Worm (Caenorhabditis elegans) whole organism, L3 larva: ENCODE data around the gene T20G5.8.
"Not testable (repeated sequence)": the region's sequence is repeated elsewhere in the genome, so short reads cannot be mapped to it uniquely, and the experiment has no call there.

ENCODE experiments used
- R02D3.7 ChIP-seq: fragments of 150-350 bp; optimal IDR thresholded peaks from 2 replicates; lab custom pipeline; 2014; ENCODE audit warnings: missing biosample characterization, missing genetic modification characterization
- ZK546.5 ChIP-seq: sonication (generic microtip); optimal IDR thresholded peaks from 2 replicates; lab custom pipeline; 2017; ENCODE audit warnings: missing biosample characterization, missing genetic modification characterization
- aly-2 ChIP-seq: fragments of 150-350 bp; optimal IDR thresholded peaks from 2 replicates; lab custom pipeline; 2014; ENCODE audit warnings: missing biosample characterization, missing genetic modification characterization
- ama-1 ChIP-seq: fragments of 150-350 bp; optimal IDR thresholded peaks from 2 replicates; lab custom pipeline; 2018
- ceh-16 ChIP-seq: sonication (generic microtip); optimal IDR thresholded peaks from 2 replicates; lab custom pipeline; 2017; ENCODE audit warnings: missing biosample characterization, missing genetic modification characterization
- ceh-82 ChIP-seq: fragments of 150-350 bp; optimal IDR thresholded peaks from 2 replicates; lab custom pipeline; 2014; ENCODE audit warnings: missing biosample characterization, missing genetic modification characterization
- daf-12 ChIP-seq: fragments of 150-350 bp; optimal IDR thresholded peaks from 2 replicates; lab custom pipeline; 2014; ENCODE audit warnings: missing biosample characterization, missing genetic modification reagents, missing genetic modification characterization
- egl-5 ChIP-seq: fragments of 150-350 bp; optimal IDR thresholded peaks from 2 replicates; lab custom pipeline; 2017; ENCODE audit warnings: missing biosample characterization, missing genetic modification reagents, missing genetic modification characterization, inconsistent platforms
- elt-1 ChIP-seq: fragments of 150-350 bp; optimal IDR thresholded peaks from 2 replicates; lab custom pipeline; 2014; ENCODE audit warnings: missing biosample characterization, missing genetic modification characterization
- elt-2 ChIP-seq: sonication (generic microtip); optimal IDR thresholded peaks from 2 replicates; lab custom pipeline; 2016; ENCODE audit warnings: missing genetic modification reagents, mild to moderate bottlenecking, missing genetic modification characterization, missing compliant biosample characterization
- elt-3 ChIP-seq, 3 experiments: fragments of 150-350 bp in 1 of 3; sonication (generic microtip) in 2 of 3; optimal IDR thresholded peaks; 2 replicates in 2 of 3; 4 replicates in 1 of 3; lab custom pipeline; 2014 to 2017; ENCODE audit warnings: missing biosample characterization in 3 of 3, missing genetic modification characterization in 3 of 3
- eor-1 ChIP-seq, 2 experiments: fragments of 150-350 bp; optimal IDR thresholded peaks; 2 replicates each; lab custom pipeline; 2014 to 2018; ENCODE audit warnings: missing biosample characterization in 2 of 2, missing genetic modification characterization in 2 of 2
- fkh-2 ChIP-seq: fragments of 150-350 bp; optimal IDR thresholded peaks from 2 replicates; lab custom pipeline; 2014; ENCODE audit warnings: missing biosample characterization, missing genetic modification reagents, missing genetic modification characterization
- hmg-11 ChIP-seq: sonication (generic microtip); optimal IDR thresholded peaks from 2 replicates; lab custom pipeline; 2016; ENCODE audit warnings: missing genetic modification characterization, missing compliant biosample characterization
- jun-1 ChIP-seq: fragments of 150-350 bp; optimal IDR thresholded peaks from 2 replicates; lab custom pipeline; 2014; ENCODE audit warnings: missing biosample characterization, missing genetic modification reagents, missing genetic modification characterization
- lin-15B ChIP-seq: fragments of 150-350 bp; optimal IDR thresholded peaks from 2 replicates; lab custom pipeline; 2014; ENCODE audit warnings: missing biosample characterization, missing genetic modification characterization
- lsy-12 ChIP-seq: sonication (generic microtip); optimal IDR thresholded peaks from 2 replicates; lab custom pipeline; 2016; ENCODE audit warnings: mild to moderate bottlenecking, missing genetic modification characterization, missing compliant biosample characterization
- mdl-1 ChIP-seq: fragments of 150-350 bp; optimal IDR thresholded peaks from 2 replicates; lab custom pipeline; 2014; ENCODE audit warnings: missing biosample characterization, missing genetic modification characterization
- mml-1 ChIP-seq: fragments of 150-350 bp; sonication (generic microtip); optimal IDR thresholded peaks from 3 replicates; lab custom pipeline; 2014; ENCODE audit warnings: missing biosample characterization, missing genetic modification characterization
- nhr-11 ChIP-seq: fragments of 150-350 bp; optimal IDR thresholded peaks from 2 replicates; lab custom pipeline; 2014; ENCODE audit warnings: missing biosample characterization, missing genetic modification characterization
- nhr-12 ChIP-seq: fragments of 150-350 bp; optimal IDR thresholded peaks from 2 replicates; lab custom pipeline; 2014; ENCODE audit warnings: missing biosample characterization, missing genetic modification characterization
- nhr-23 ChIP-seq: fragments of 150-350 bp; optimal IDR thresholded peaks from 2 replicates; lab custom pipeline; 2014; ENCODE audit warnings: missing biosample characterization, missing genetic modification reagents, missing genetic modification characterization
- nhr-237 ChIP-seq: fragments of 150-350 bp; optimal IDR thresholded peaks from 2 replicates; lab custom pipeline; 2014; ENCODE audit warnings: missing biosample characterization, missing genetic modification characterization
- nhr-25 ChIP-seq: sonication (generic microtip); optimal IDR thresholded peaks from 2 replicates; lab custom pipeline; 2017; ENCODE audit warnings: missing biosample characterization, missing genetic modification characterization
- nhr-28 ChIP-seq: fragments of 150-350 bp; optimal IDR thresholded peaks from 2 replicates; lab custom pipeline; 2014; ENCODE audit warnings: missing biosample characterization, missing genetic modification characterization
- nhr-43 ChIP-seq: sonication (generic microtip); optimal IDR thresholded peaks from 2 replicates; lab custom pipeline; 2016; ENCODE audit warnings: mild to moderate bottlenecking, missing genetic modification characterization, missing compliant biosample characterization; ENCODE audit not compliant: poor library complexity, severe bottlenecking
- nhr-67 ChIP-seq: fragments of 150-350 bp; optimal IDR thresholded peaks from 2 replicates; lab custom pipeline; 2014; ENCODE audit warnings: missing biosample characterization, missing genetic modification characterization
- nhr-77 ChIP-seq: fragments of 150-350 bp; optimal IDR thresholded peaks from 2 replicates; lab custom pipeline; 2014; ENCODE audit warnings: missing biosample characterization, missing genetic modification characterization
- pha-4 ChIP-seq: fragments of 150-350 bp; optimal IDR thresholded peaks from 2 replicates; lab custom pipeline; 2014; ENCODE audit warnings: missing biosample characterization, missing genetic modification reagents, missing genetic modification characterization
- sea-2 ChIP-seq: fragments of 150-350 bp; sonication (generic microtip); optimal IDR thresholded peaks from 4 replicates; lab custom pipeline; 2014; ENCODE audit warnings: missing biosample characterization, missing genetic modification reagents, missing genetic modification characterization
- skn-1 ChIP-seq: fragments of 150-350 bp; optimal IDR thresholded peaks from 2 replicates; lab custom pipeline; 2014; ENCODE audit warnings: missing biosample characterization, missing genetic modification characterization
- snpc-4 ChIP-seq: fragments of 150-350 bp; optimal IDR thresholded peaks from 2 replicates; lab custom pipeline; 2014; ENCODE audit warnings: missing biosample characterization, missing genetic modification characterization
- tbx-2 ChIP-seq: sonication (generic microtip); optimal IDR thresholded peaks from 2 replicates; lab custom pipeline; 2016; ENCODE audit warnings: mild to moderate bottlenecking, missing genetic modification characterization, missing compliant biosample characterization
- unc-39 ChIP-seq: sonication (generic microtip); optimal IDR thresholded peaks from 4 replicates; lab custom pipeline; 2017; ENCODE audit warnings: missing biosample characterization, missing genetic modification characterization
- zag-1 ChIP-seq: fragments of 150-350 bp; optimal IDR thresholded peaks from 2 replicates; lab custom pipeline; 2014; ENCODE audit warnings: missing biosample characterization, missing genetic modification characterization
- ztf-11 ChIP-seq: fragments of 150-350 bp; optimal IDR thresholded peaks from 2 replicates; lab custom pipeline; 2014; ENCODE audit warnings: missing biosample characterization, missing genetic modification characterization
- ztf-4 ChIP-seq: fragments of 150-350 bp; optimal IDR thresholded peaks from 2 replicates; lab custom pipeline; 2014; ENCODE audit warnings: missing biosample characterization, missing genetic modification characterization

The T20G5.8 gene

ce11 chrIII:10221860-10222259 is 22.7 kb downstream of the T20G5.8 start, which contains the start of gene Y70G10A.4:
Gene Y70G10A.4 (plus strand): TSS chrIII:10222160.
- not testable (repeated sequence) for TF ChIP-seq ZK546.5 (tag; lab: Kevin White, UChicago); tbx-2 (tag; lab: Kevin White, UChicago); zag-1

- TF ChIP-seq nhr-67 (tag; lab: Kevin White, UChicago) (no peak), elt-1 (tag; lab: Kevin White, UChicago) (no peak), egl-5 (tag; lab: Kevin White, UChicago) (no peak)
- TF ChIP-seq, all 47 proteins: peak for 0
These were observed 32.5 kb downstream of the T20G5.8 start for ce11 chrIII:10231641-10232040.

ce11 chrIII:10233979-10234378 is 34.8 kb downstream of the T20G5.8 start, which contains the start of gene paml-1:
Gene paml-1 (minus strand): TSS chrIII:10234079.
- TF ChIP-seq ceh-82: no peak
- TF ChIP-seq lin-15B (tag; lab: Kevin White, UChicago): no peak
- TF ChIP-seq nhr-12 (tag; lab: Kevin White, UChicago): no peak
- no peak for TF ChIP-seq nhr-11 (tag; lab: Kevin White, UChicago)
- TF ChIP-seq nhr-77 (tag; lab: Kevin White, UChicago): no peak
- TF ChIP-seq, all 47 proteins: peak for 0

- TF ChIP-seq elt-1 (tag; lab: Kevin White, UChicago) (no peak), elt-3 (tag; optimal IDR thresholded peaks at IDR 0.05; lab: Kevin White, UChicago) (peak in 1 of 3 experiments; percentile 61), snpc-4 (tag; lab: Kevin White, UChicago) (no peak), elt-2 (no peak), nhr-25 (tag; lab: Kevin White, UChicago) (peak; percentile 25), pha-4 (no peak), ztf-4 (peak; percentile 16), lsy-12 (no peak), nhr-11 (tag; lab: Kevin White, UChicago) (no peak), mdl-1 (tag; lab: Kevin White, UChicago) (no peak), nhr-237 (tag; lab: Kevin White, UChicago) (no peak), fkh-2 (tag; lab: Kevin White, UChicago) (no peak), eor-1 (tag; optimal IDR thresholded peaks at IDR 0.05; lab: Kevin White, UChicago) (no peak), ceh-82 (no peak), nhr-28 (tag; lab: Kevin White, UChicago) (no peak), daf-12 (tag; lab: Kevin White, UChicago) (no peak), ama-1 (lab: Kevin White, UChicago) (peak; percentile 37), jun-1 (no peak), egl-5 (tag; lab: Kevin White, UChicago) (no peak), R02D3.7 (tag; lab: Kevin White, UChicago) (no peak), skn-1 (tag; lab: Kevin White, UChicago) (no peak), nhr-43 (tag; lab: Kevin White, UChicago) (peak; percentile 9), hmg-11 (tag; lab: Kevin White, UChicago) (no peak), nhr-67 (tag; lab: Kevin White, UChicago) (no peak), nhr-23 (tag; lab: Kevin White, UChicago) (no peak), tbx-2 (tag; lab: Kevin White, UChicago) (no peak), aly-2 (tag; lab: Kevin White, UChicago) (no peak)
These were observed 37.2 kb downstream of the T20G5.8 start for ce11 chrIII:10236291-10236871.

- TF ChIP-seq ceh-82 (no peak), ztf-11 (tag; lab: Kevin White, UChicago) (no peak), sea-2 (GFP tag; lab: Kevin White, UChicago) (no peak), ceh-16 (no peak), unc-39 (no peak), mml-1 (no peak), nhr-43 (tag; lab: Kevin White, UChicago) (no peak), hmg-11 (tag; lab: Kevin White, UChicago) (no peak), egl-5 (tag; lab: Kevin White, UChicago) (no peak), ama-1 (lab: Kevin White, UChicago) (no peak), nhr-23 (tag; lab: Kevin White, UChicago) (no peak), eor-1 (tag; optimal IDR thresholded peaks at IDR 0.05; lab: Kevin White, UChicago) (no peak)
These were observed 39.4 kb downstream of the T20G5.8 start, which contains the start of gene Y70G10A.3 for ce11 chrIII:10238448-10239154. Gene Y70G10A.3 (plus strand): TSS chrIII:10239104.
